Worm (Caenorhabditis elegans) whole organism, young adult: ENCODE data around the gene pmk-2.

ENCODE experiments used
- ama-1 ChIP-seq, 3 experiments: fragments of 150-350 bp in 1 of 3; sonication (generic microtip) in 2 of 3; optimal IDR thresholded peaks; 2 replicates each; lab custom pipeline; 2014 to 2018; ENCODE audit warnings: missing biosample characterization in 2 of 3, missing genetic modification characterization in 2 of 3, missing genetic modification reagents in 2 of 3
- attf-5 ChIP-seq: fragments of 200-800 bp; sonication (Bioruptor generic); optimal IDR thresholded peaks from 2 replicates; lab custom pipeline; 2018; ENCODE audit warnings: mild to moderate bottlenecking, missing genetic modification characterization, missing compliant biosample characterization
- attf-6 ChIP-seq: fragments of 200-800 bp; sonication (Bioruptor generic); IDR thresholded peaks from 2 replicates; pipeline ENCODE4 v1.3.6; 2022; ENCODE audit warnings: missing genetic modification reagents, missing genetic modification characterization, missing compliant biosample characterization
- dpff-1 ChIP-seq: sonication (generic microtip); optimal IDR thresholded peaks from 2 replicates; lab custom pipeline; 2017; ENCODE audit warnings: mild to moderate bottlenecking, missing genetic modification characterization, missing compliant biosample characterization
- hlh-12 ChIP-seq: sonication (generic microtip); optimal IDR thresholded peaks from 2 replicates; lab custom pipeline; 2016; ENCODE audit warnings: missing genetic modification characterization, missing compliant biosample characterization
- madf-8 ChIP-seq: fragments of 200-800 bp; sonication (Bioruptor generic); conservative IDR thresholded peaks from 2 replicates; pipeline ENCODE4 v1.3.6; 2022; ENCODE audit warnings: missing genetic modification reagents, missing genetic modification characterization, missing compliant biosample characterization
- rec-8 ChIP-seq, 2 experiments: sonication (generic microtip); optimal IDR thresholded peaks; 2 replicates each; lab custom pipeline; 2016; ENCODE audit warnings: mild to moderate bottlenecking in 2 of 2, missing genetic modification characterization in 2 of 2, missing genetic modification reagents in 2 of 2, missing genotype in 2 of 2, missing biosample characterization in 1 of 2, missing compliant biosample characterization in 1 of 2, moderate library complexity in 1 of 2
- sdz-38 ChIP-seq: sonication (generic microtip); optimal IDR thresholded peaks from 2 replicates; lab custom pipeline; 2016; ENCODE audit warnings: missing genotype, missing genetic modification characterization, missing compliant biosample characterization
- somi-1 ChIP-seq: fragments of 200-800 bp; sonication (Bioruptor generic); optimal IDR thresholded peaks from 2 replicates; lab custom pipeline; 2018; ENCODE audit warnings: mild to moderate bottlenecking, missing genetic modification characterization, missing compliant biosample characterization
- unc-130 ChIP-seq: sonication (generic microtip); optimal IDR thresholded peaks from 2 replicates; lab custom pipeline; 2016; ENCODE audit warnings: missing genetic modification reagents, missing genetic modification characterization, missing compliant biosample characterization
- ztf-18 ChIP-seq: sonication (generic microtip); optimal IDR thresholded peaks from 2 replicates; lab custom pipeline; 2016; ENCODE audit warnings: missing genotype, mild to moderate bottlenecking, missing genetic modification characterization, missing compliant biosample characterization

DNA sequence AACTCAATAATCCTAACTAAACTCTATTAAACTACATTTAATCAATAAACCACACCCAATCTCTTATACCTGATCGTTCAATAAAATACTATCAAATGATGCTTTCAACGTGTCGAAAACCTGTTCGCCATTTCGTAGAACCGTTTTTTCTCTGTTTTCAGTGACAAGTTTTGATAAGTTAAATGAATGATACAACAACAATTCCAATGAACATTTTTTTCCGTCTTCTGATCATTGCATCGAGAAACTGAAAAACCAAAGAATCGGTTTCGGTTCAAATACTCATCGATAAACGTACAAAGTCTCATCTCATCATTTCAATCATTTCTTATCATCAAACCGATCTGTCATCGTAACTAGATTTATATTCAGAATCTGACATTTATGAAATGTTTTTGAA is 40.1 kb upstream of the pmk-2 start:
- no peak for TF ChIP-seq sdz-38
- no peak for TF ChIP-seq unc-130
- no peak for TF ChIP-seq dpff-1
- no peak for TF ChIP-seq ama-1 (optimal IDR thresholded peaks at IDR 0.05; lab: Kevin White, UChicago)
- TF ChIP-seq ama-1 (GFP tag; optimal IDR thresholded peaks at IDR 0.05; lab: Kevin White, UChicago) = no peak
- no peak for TF ChIP-seq attf-5
- TF ChIP-seq madf-8 = no peak
- no peak for TF ChIP-seq attf-6 (GFP tag; lab: Robert Waterston, UW)
- no peak for TF ChIP-seq rec-8 (tag; optimal IDR thresholded peaks at IDR 0.05; lab: Kevin White, UChicago)
- TF ChIP-seq somi-1 (GFP tag; lab: Kevin White, UChicago) = no peak
- TF ChIP-seq hlh-12 (tag; lab: Kevin White, UChicago) = no peak
- no peak for TF ChIP-seq ztf-18 (tag; lab: Kevin White, UChicago)
